Worm (Caenorhabditis elegans): ENCODE results near the gene F36D4.4.

DNA sequence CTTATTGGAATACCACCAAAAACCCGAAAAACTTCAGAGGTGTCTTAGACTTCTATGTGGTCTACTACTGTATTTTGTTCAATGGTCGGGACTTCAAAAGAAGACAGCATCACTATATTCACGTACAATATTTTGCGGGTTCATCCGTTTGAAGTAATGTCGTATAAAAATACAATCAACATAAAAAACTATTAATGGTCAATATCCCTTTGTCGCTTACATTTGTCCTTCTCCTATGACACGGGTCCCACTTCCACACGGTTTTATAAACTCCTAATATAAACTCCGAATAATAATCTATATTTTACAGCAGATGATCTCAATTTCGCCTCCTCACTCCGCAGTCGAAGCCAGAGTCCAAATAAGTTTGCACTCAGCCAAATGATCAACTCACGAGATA lies 43.1 kb upstream of the F36D4.4 start:
- no peak for TF ChIP-seq tbx-2 (tag; optimal IDR thresholded peaks at IDR 0.05)
- TF ChIP-seq ceh-9 (tag; optimal IDR thresholded peaks at IDR 0.05) = no peak
- no peak for TF ChIP-seq ets-4 (tag; optimal IDR thresholded peaks at IDR 0.05)
- TF ChIP-seq K09A11.1 (tag; optimal IDR thresholded peaks at IDR 0.05; ENCODE audit: insufficient read depth) = no peak
- TF ChIP-seq dmd-4 (tag; optimal IDR thresholded peaks at IDR 0.05; ENCODE audit: borderline replicate concordance) = no peak
- no peak for TF ChIP-seq ceh-24 (tag; optimal IDR thresholded peaks at IDR 0.05)
- no peak for TF ChIP-seq ama-1 (optimal IDR thresholded peaks at IDR 0.05)
- no peak for TF ChIP-seq fkh-10 (GFP tag; optimal IDR thresholded peaks at IDR 0.05)
- TF ChIP-seq pha-4 (tag; optimal IDR thresholded peaks at IDR 0.05) = no peak
- TF ChIP-seq unc-55 (GFP tag; optimal IDR thresholded peaks at IDR 0.05) = no peak
- TF ChIP-seq F13H6.1 (tag; optimal IDR thresholded peaks at IDR 0.05) = no peak

All from whole organism, late embryonic.